Fruit fly (Drosophila melanogaster) whole organism, pupa: Measurements from ENCODE around the gene Acp65Aa.

Source experiments
- CG10348 ChIP-seq: fragments of 200-800 bp; sonication (Bioruptor generic); IDR thresholded peaks from 2 replicates; pipeline ENCODE4 v1.3.6; 2022; ENCODE audit warnings: missing biosample characterization, missing genetic modification characterization
- CG12605 ChIP-seq: fragments of 200-800 bp; sonication (Bioruptor generic); IDR thresholded peaks from 2 replicates; pipeline ENCODE4 v1.3.6; 2022; ENCODE audit warnings: missing biosample characterization, missing genetic modification characterization
- CG13204 ChIP-seq: fragments of 200-800 bp; sonication (Bioruptor generic); optimal IDR thresholded peaks from 2 replicates; lab custom pipeline; 2018; ENCODE audit warnings: missing biosample characterization, mild to moderate bottlenecking, missing genetic modification characterization, moderate library complexity
- CG14655 ChIP-seq: fragments of 200-800 bp; sonication (Bioruptor generic); optimal IDR thresholded peaks from 3 replicates; lab custom pipeline; 2017; ENCODE audit warnings: mild to moderate bottlenecking, missing biosample characterization, missing genetic modification reagents, missing genetic modification characterization
- CG15710 ChIP-seq: fragments of 200-800 bp; sonication (Bioruptor generic); optimal IDR thresholded peaks from 2 replicates; lab custom pipeline; 2018; ENCODE audit warnings: missing biosample characterization, mild to moderate bottlenecking, missing genetic modification characterization, moderate library complexity
- CG17806 ChIP-seq: fragments of 200-800 bp; sonication (Bioruptor generic); optimal IDR thresholded peaks from 2 replicates; lab custom pipeline; 2018; ENCODE audit warnings: missing biosample characterization, mild to moderate bottlenecking, missing genetic modification characterization, moderate library complexity
- CG32121 ChIP-seq: fragments of 200-800 bp; sonication (Bioruptor generic); IDR thresholded peaks from 2 replicates; pipeline ENCODE4 v1.3.6; 2022; ENCODE audit warnings: missing biosample characterization, missing genetic modification characterization
- CG34367 ChIP-seq: fragments of 200-800 bp; sonication (Bioruptor generic); optimal IDR thresholded peaks from 2 replicates; lab custom pipeline; 2018; ENCODE audit warnings: missing biosample characterization, mild to moderate bottlenecking, missing genetic modification characterization
- CG4496 ChIP-seq: fragments of 200-800 bp; sonication (Bioruptor generic); IDR thresholded peaks from 3 replicates; pipeline ENCODE4 v1.3.6; 2022; ENCODE audit warnings: missing biosample characterization, missing genetic modification characterization
- CG8159 ChIP-seq: fragments of 200-800 bp; sonication (Bioruptor generic); optimal IDR thresholded peaks from 3 replicates; lab custom pipeline; 2018; ENCODE audit warnings: missing biosample characterization, mild to moderate bottlenecking, missing genetic modification characterization, moderate library complexity
- CG8301 ChIP-seq: fragments of 200-800 bp; sonication (Bioruptor generic); optimal IDR thresholded peaks from 2 replicates; lab custom pipeline; 2018; ENCODE audit warnings: missing biosample characterization, mild to moderate bottlenecking, missing genetic modification characterization
- CG9948 ChIP-seq: fragments of 200-800 bp; sonication (Bioruptor generic); optimal IDR thresholded peaks from 2 replicates; lab custom pipeline; 2018; ENCODE audit warnings: missing biosample characterization, mild to moderate bottlenecking, missing genetic modification characterization, moderate library complexity
- D1 ChIP-seq: fragments of 200-800 bp; sonication (Bioruptor generic); optimal IDR thresholded peaks from 2 replicates; lab custom pipeline; 2018; ENCODE audit warnings: missing biosample characterization, mild to moderate bottlenecking, missing genetic modification characterization, moderate library complexity
- EcR ChIP-seq: fragments of 200-800 bp; sonication (Bioruptor generic); optimal IDR thresholded peaks from 3 replicates; lab custom pipeline; 2019; ENCODE audit warnings: missing biosample characterization, missing genetic modification characterization, mild to moderate bottlenecking, moderate library complexity, missing genetic modification reagents
- Ets98B ChIP-seq: fragments of 200-800 bp; sonication (Bioruptor generic); IDR thresholded peaks from 2 replicates; pipeline ENCODE4 v1.3.6; 2022; ENCODE audit warnings: missing biosample characterization, missing genetic modification characterization
- Pif1A ChIP-seq: fragments of 200-800 bp; sonication (Bioruptor generic); optimal IDR thresholded peaks from 3 replicates; lab custom pipeline; 2016; ENCODE audit warnings: missing biosample characterization, missing genetic modification characterization
- Pif1B ChIP-seq: fragments of 200-800 bp; sonication (Bioruptor generic); optimal IDR thresholded peaks from 3 replicates; lab custom pipeline; 2016; ENCODE audit warnings: missing biosample characterization, missing genetic modification characterization
- Snoo ChIP-seq: fragments of 200-800 bp; sonication (Bioruptor generic); optimal IDR thresholded peaks from 3 replicates; lab custom pipeline; 2017; ENCODE audit warnings: missing biosample characterization, mild to moderate bottlenecking, missing genetic modification characterization, inconsistent platforms
- fd96Ca ChIP-seq: fragments of 200-800 bp; sonication (Bioruptor generic); IDR thresholded peaks from 3 replicates; pipeline ENCODE4 v1.3.6; 2022; ENCODE audit warnings: missing biosample characterization, missing genetic modification characterization
- gl ChIP-seq: fragments of 200-800 bp; sonication (Bioruptor generic); optimal IDR thresholded peaks from 2 replicates; lab custom pipeline; 2018; ENCODE audit warnings: missing biosample characterization, mild to moderate bottlenecking, missing genetic modification characterization
- rn ChIP-seq: fragments of 200-800 bp; sonication (Bioruptor generic); IDR thresholded peaks from 2 replicates; pipeline ENCODE4 v1.3.6; 2022; ENCODE audit warnings: missing biosample characterization, missing genetic modification characterization

The Acp65Aa gene

DNA sequence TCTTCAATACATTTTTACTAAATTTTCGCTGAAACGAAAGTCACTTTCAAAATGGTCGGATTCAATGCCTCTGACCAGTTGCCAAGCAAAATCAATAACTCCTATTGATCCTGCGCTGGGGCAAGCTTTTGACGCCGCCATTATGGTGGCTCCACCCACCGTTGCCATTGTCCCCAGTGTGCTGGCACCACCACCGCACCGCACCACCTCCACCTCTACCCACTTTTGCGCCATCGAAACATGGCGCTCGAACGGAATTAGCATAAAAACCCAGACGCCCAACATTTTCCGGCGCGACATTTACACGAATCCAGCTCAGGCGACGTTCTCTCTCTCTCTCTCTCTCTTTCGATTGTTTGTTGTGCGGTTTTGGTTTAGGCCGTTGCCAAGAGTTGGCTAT is 35.7 kb downstream of the Acp65Aa start:
- no peak for TF ChIP-seq rn (GFP tag; lab: Robert Waterston, UW)
- TF ChIP-seq CG14655 (GFP tag; lab: Kevin White, UChicago): no peak
- TF ChIP-seq CG34367 (tag; lab: Kevin White, UChicago): no peak
- TF ChIP-seq Snoo (tag; lab: Kevin White, UChicago): no peak
- TF ChIP-seq fd96Ca (GFP tag; lab: Robert Waterston, UW): no peak
- TF ChIP-seq D1: no peak
- no peak for TF ChIP-seq CG32121
- no peak for TF ChIP-seq CG12605
- TF ChIP-seq Pif1B: no peak
- no peak for TF ChIP-seq CG15710 (tag; lab: Kevin White, UChicago)
- TF ChIP-seq CG13204: no peak
- TF ChIP-seq CG8301 (tag; lab: Kevin White, UChicago): no peak
- TF ChIP-seq Pif1A (GFP tag; lab: Kevin White, UChicago): no peak
- TF ChIP-seq CG10348 (GFP tag; lab: Robert Waterston, UW): no peak
- TF ChIP-seq EcR (GFP tag; lab: Kevin White, UChicago): no peak
- TF ChIP-seq gl (tag; lab: Kevin White, UChicago): no peak
- TF ChIP-seq CG8159 (tag; lab: Kevin White, UChicago): no peak
- no peak for TF ChIP-seq CG9948 (tag; lab: Kevin White, UChicago)
- no peak for TF ChIP-seq CG17806 (tag; lab: Kevin White, UChicago)
- no peak for TF ChIP-seq Ets98B (GFP tag; lab: Robert Waterston, UW)

DNA sequence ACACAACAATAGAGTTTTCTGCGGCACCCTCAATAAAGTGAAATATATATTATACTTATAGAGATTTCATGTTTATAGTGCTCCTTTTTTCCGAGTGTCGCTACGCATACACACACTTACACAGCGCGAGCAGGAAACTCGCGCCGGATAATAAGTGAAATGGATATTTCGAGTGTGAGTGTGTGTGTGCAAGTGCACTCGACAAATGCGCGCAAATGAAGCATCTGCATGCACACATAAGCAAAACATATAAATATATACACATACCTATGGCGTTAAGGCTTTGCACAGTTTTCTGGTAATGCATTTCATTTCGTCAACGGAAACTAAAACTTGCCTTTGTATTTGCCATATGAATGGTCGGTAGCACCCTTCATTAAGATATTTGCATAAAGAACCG is 37.0 kb downstream of the Acp65Aa start:
- TF ChIP-seq gl (tag; lab: Kevin White, UChicago) (no peak), EcR (GFP tag; lab: Kevin White, UChicago) (no peak), CG34367 (tag; lab: Kevin White, UChicago) (no peak), CG14655 (GFP tag; lab: Kevin White, UChicago) (no peak), CG13204 (no peak), Snoo (tag; lab: Kevin White, UChicago) (no peak), CG32121 (no peak), fd96Ca (GFP tag; lab: Robert Waterston, UW) (no peak)

DNA sequence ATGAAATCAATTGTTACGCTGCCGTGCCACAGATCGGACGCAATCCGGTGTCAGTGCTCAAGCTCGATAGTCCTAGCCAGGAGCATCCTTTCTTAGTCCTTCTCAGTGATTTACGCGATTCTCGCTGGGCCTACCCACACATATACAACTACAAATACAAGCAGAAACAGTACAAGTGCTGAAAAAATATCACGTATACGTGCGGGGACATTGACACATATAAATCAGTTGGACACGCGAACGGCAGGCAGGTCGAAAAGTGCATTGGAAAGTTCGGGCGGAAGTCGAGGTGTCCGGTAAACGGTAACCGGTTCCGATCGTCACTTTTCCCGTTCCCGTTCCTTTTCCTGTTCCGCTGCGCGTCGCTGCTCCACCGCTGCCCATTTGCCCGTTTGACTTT is 41.1 kb downstream of the Acp65Aa start:
- TF ChIP-seq CG17806 (tag; lab: Kevin White, UChicago) (no peak), CG8301 (tag; lab: Kevin White, UChicago) (no peak), CG15710 (tag; lab: Kevin White, UChicago) (no peak), CG32121 (no peak), CG12605 (no peak), gl (tag; lab: Kevin White, UChicago) (no peak), CG13204 (no peak), rn (GFP tag; lab: Robert Waterston, UW) (no peak), Snoo (tag; lab: Kevin White, UChicago) (no peak), Ets98B (GFP tag; lab: Robert Waterston, UW) (no peak), CG8159 (tag; lab: Kevin White, UChicago) (no peak)

DNA sequence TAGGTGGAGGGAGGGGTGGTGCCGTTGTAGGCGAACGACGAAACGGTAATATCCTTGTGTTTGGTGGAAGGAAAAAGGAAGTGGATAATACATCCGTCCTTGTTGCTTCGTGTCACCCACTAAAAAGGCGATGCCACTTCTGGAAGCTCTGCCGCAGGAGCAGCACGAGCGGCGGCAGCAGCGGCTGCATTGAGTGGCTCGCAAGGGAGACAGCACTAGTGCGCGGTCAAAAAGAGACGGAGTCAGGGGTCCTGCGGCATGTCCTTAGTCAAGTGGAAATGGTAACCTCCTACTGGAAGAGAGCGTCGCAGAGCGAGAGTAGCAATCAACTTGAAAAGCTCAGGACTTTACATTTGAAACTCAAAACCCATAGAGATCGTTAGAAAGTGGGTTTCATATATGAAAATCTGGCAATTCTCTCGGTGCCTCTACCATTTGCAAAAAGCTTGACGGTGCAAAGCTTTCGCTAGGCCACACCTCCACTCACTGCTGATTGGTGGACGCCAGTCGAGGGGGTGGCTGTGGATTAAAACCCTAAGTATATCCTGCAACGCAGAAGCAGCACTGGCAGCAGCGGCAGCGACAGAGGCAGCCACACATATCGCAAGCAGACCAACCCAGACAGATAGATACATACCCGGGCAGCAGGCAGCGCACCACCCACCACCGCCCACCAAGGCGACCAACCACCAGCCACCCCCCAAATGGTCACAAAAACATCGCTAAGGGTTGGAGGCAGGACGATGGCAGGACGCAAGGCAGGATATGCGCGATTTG is 41.7 kb downstream of the Acp65Aa start:
- TF ChIP-seq CG13204 (no peak), Pif1B (no peak), gl (tag; lab: Kevin White, UChicago) (no peak), CG14655 (GFP tag; lab: Kevin White, UChicago) (no peak), CG15710 (tag; lab: Kevin White, UChicago) (no peak), CG4496 (no peak), CG32121 (no peak)

DNA sequence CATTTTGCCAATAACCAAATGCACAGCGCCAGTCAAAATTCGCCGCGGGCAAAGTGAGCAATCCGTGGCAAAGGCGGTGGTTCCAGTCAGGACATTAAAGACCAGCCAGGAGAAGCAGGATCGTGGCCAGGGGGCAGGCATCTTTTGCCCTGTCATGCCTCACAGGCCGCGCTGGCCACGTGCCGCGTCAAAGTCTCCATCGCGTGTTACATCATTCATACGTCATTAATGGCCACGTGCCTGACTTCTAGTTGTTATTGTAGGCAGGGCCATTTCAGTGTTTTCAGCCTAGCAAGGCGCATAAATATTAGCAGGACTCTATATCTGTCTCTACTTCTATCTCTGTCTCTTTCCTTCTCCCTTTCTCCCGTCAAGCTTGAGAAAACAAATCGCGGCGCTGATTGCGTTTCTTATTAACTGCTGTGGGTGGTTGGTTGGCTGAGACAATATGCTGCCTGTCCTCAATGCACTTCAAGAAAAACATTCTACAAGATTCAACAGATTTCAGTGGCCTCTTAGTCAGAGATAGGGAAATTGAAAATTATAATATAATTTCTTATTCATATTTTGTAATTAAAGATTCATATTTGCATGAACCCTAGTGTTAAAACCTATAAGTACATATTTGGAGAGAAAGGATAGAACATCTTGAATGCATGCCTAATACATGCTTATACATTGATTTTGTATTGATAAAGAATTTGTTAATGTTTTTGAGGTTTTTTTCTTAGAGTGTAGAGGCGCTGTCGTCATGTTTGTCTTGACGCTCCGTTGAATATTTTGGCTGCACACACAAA is 44.1 kb downstream of the Acp65Aa start:
- TF ChIP-seq Pif1A (GFP tag; lab: Kevin White, UChicago): no peak
- no peak for TF ChIP-seq CG14655 (GFP tag; lab: Kevin White, UChicago)
- TF ChIP-seq CG4496: no peak
- no peak for TF ChIP-seq CG10348 (GFP tag; lab: Robert Waterston, UW)
- no peak for TF ChIP-seq gl (tag; lab: Kevin White, UChicago)
- no peak for TF ChIP-seq CG12605
- no peak for TF ChIP-seq fd96Ca (GFP tag; lab: Robert Waterston, UW)
- no peak for TF ChIP-seq EcR (GFP tag; lab: Kevin White, UChicago)
- no peak for TF ChIP-seq CG17806 (tag; lab: Kevin White, UChicago)
- TF ChIP-seq CG32121: no peak
- no peak for TF ChIP-seq Snoo (tag; lab: Kevin White, UChicago)
- TF ChIP-seq Ets98B (GFP tag; lab: Robert Waterston, UW): no peak
- no peak for TF ChIP-seq Pif1B
- no peak for TF ChIP-seq CG13204
- no peak for TF ChIP-seq rn (GFP tag; lab: Robert Waterston, UW)
- TF ChIP-seq CG34367 (tag; lab: Kevin White, UChicago): no peak
- TF ChIP-seq CG15710 (tag; lab: Kevin White, UChicago): no peak
- TF ChIP-seq CG8159 (tag; lab: Kevin White, UChicago): no peak
- TF ChIP-seq, all 21 proteins: peak for 0
